Fruit fly (Drosophila melanogaster) Kc167 (cell line): ENCODE measurements around the gene CG13898.

Experiments
- Myc ChIP-seq: fragments of >200 bp; optimal IDR thresholded peaks from 2 replicates; lab custom pipeline; 2017; ENCODE audit warnings: missing external identifiers
- Sin3A ChIP-seq: fragments of >200 bp; optimal IDR thresholded peaks from 2 replicates; lab custom pipeline; 2018; ENCODE audit warnings: missing external identifiers
- h ChIP-seq: fragments of >200 bp; optimal IDR thresholded peaks from 3 replicates; lab custom pipeline; 2018; ENCODE audit warnings: missing external identifiers
- insv ChIP-seq: fragments of >200 bp; optimal IDR thresholded peaks from 3 replicates; lab custom pipeline; 2018; ENCODE audit warnings: missing external identifiers
- psq ChIP-seq: fragments of >200 bp; optimal IDR thresholded peaks from 2 replicates; lab custom pipeline; 2017; ENCODE audit warnings: missing external identifiers
- ttk ChIP-seq: sonication (Bioruptor generic); optimal IDR thresholded peaks from 2 replicates; lab custom pipeline; 2017; ENCODE audit warnings: missing external identifiers

CG13898 gene

DNA sequence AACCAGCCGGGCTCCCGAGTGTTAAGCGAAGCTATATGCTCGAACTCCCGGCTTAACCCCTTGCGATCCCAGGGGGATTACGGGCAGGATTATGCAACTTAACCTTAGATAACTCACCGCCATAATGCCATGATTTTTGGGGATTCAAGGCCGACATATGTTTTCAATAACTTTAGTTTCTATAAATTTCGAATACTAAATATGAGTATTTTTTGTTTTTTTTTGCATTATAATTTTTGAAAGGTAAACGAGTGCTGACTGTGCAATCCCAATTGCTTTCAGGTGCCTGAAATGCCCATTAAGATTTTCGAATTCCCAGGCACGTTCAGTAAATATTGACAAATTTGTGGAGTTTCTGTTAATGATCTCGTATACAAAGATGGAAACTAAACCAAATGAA lies 48.6 kb downstream of the CG13898 start, which contains the start of gene hng3:
Gene hng3 (minus strand): TSS at position 231 of the 400 bp plus-strand sequence.
- TF ChIP-seq ttk (no peak), h (no peak), Sin3A (lab: Kevin White, UChicago) (no peak), Myc (lab: Kevin White, UChicago) (no peak), insv (lab: Kevin White, UChicago) (no peak), psq (lab: Kevin White, UChicago) (no peak)

dm6 chr3L:754612-755011 lies 49.2 kb downstream of the CG13898 start:
- TF ChIP-seq insv (lab: Kevin White, UChicago) (no peak), psq (lab: Kevin White, UChicago) (no peak), h (no peak), Sin3A (lab: Kevin White, UChicago) (no peak), ttk (no peak), Myc (lab: Kevin White, UChicago) (no peak)

- TF ChIP-seq Sin3A (lab: Kevin White, UChicago) (no peak), h (no peak), ttk (no peak), Myc (lab: Kevin White, UChicago) (no peak), insv (lab: Kevin White, UChicago) (no peak)
Observed at dm6 chr3L:753568-754156, 50.2 kb downstream of the CG13898 start.
